Fruit fly (Drosophila melanogaster) whole organism, embryonic: ENCODE data around the gene CG43120.

Experiments used
- C15 ChIP-seq: fragments of 200-800 bp; sonication (Bioruptor generic); IDR thresholded peaks from 3 replicates; pipeline ENCODE4 v1.3.6; 2022; ENCODE audit warnings: missing biosample characterization, missing genetic modification characterization
- CG1024 ChIP-seq: fragments of 200-800 bp; sonication (Bioruptor generic); IDR thresholded peaks from 2 replicates; pipeline ENCODE4 v1.3.6; 2022; ENCODE audit warnings: missing biosample characterization, missing genetic modification characterization
- CG10543 ChIP-seq: fragments of 200-800 bp; sonication (Bioruptor generic); optimal IDR thresholded peaks from 3 replicates; lab custom pipeline; 2017; ENCODE audit warnings: missing biosample characterization, mild to moderate bottlenecking, missing genetic modification characterization, moderate library complexity
- CG10979 ChIP-seq: fragments of 200-800 bp; sonication (Bioruptor generic); optimal IDR thresholded peaks from 2 replicates; lab custom pipeline; 2018; ENCODE audit warnings: missing biosample characterization, mild to moderate bottlenecking, missing genetic modification characterization, moderate library complexity
- CG11247 ChIP-seq: fragments of 200-800 bp; sonication (Bioruptor generic); IDR thresholded peaks from 2 replicates; pipeline ENCODE4 v1.3.6; 2022; ENCODE audit warnings: missing biosample characterization, missing genetic modification characterization
- CG12769 ChIP-seq: fragments of 200-800 bp; sonication (Bioruptor generic); optimal IDR thresholded peaks from 2 replicates; lab custom pipeline; 2019; ENCODE audit warnings: missing biosample characterization, mild to moderate bottlenecking, missing genetic modification characterization, moderate library complexity
- CG13624 ChIP-seq: fragments of 200-800 bp; sonication (Bioruptor generic); optimal IDR thresholded peaks from 2 replicates; lab custom pipeline; 2016; ENCODE audit warnings: missing biosample characterization, missing genetic modification characterization
- CG13775 ChIP-seq: fragments of 200-800 bp; sonication (Bioruptor generic); optimal IDR thresholded peaks from 3 replicates; lab custom pipeline; 2017; ENCODE audit warnings: missing biosample characterization, mild to moderate bottlenecking, missing genetic modification characterization
- CG15479 ChIP-seq: fragments of 200-800 bp; sonication (Bioruptor generic); optimal IDR thresholded peaks from 3 replicates; lab custom pipeline; 2019; ENCODE audit warnings: missing biosample characterization, mild to moderate bottlenecking, missing genetic modification characterization, moderate library complexity
- CG16813 ChIP-seq: fragments of 200-800 bp; sonication (Bioruptor generic); IDR thresholded peaks from 3 replicates; pipeline ENCODE4 v1.3.6; 2022; ENCODE audit warnings: missing biosample characterization, missing genetic modification characterization; ENCODE audit not compliant: partially characterized antibody
- CG2678 ChIP-seq: fragments of 200-800 bp; sonication (Bioruptor generic); optimal IDR thresholded peaks from 3 replicates; lab custom pipeline; 2019; ENCODE audit warnings: missing biosample characterization, mild to moderate bottlenecking, missing genetic modification characterization, moderate library complexity
- CG30020 ChIP-seq: fragments of 200-800 bp; optimal IDR thresholded peaks from 2 replicates; lab custom pipeline; 2019; ENCODE audit warnings: missing biosample characterization, mild to moderate bottlenecking, missing genetic modification characterization, moderate library complexity
- CG3995 ChIP-seq: fragments of 200-800 bp; sonication (Bioruptor generic); optimal IDR thresholded peaks from 3 replicates; lab custom pipeline; 2016; ENCODE audit warnings: missing biosample characterization, missing genetic modification characterization
- CG4328 ChIP-seq: fragments of 200-800 bp; sonication (Bioruptor generic); optimal IDR thresholded peaks from 3 replicates; lab custom pipeline; 2017; ENCODE audit warnings: missing biosample characterization, missing genetic modification reagents, missing genetic modification characterization
- CG7271 ChIP-seq: fragments of 200-800 bp; sonication (Bioruptor generic); optimal IDR thresholded peaks from 2 replicates; lab custom pipeline; 2018; ENCODE audit warnings: missing biosample characterization, mild to moderate bottlenecking, missing genetic modification characterization, moderate library complexity
- CG8388 ChIP-seq: fragments of 200-800 bp; sonication (Bioruptor generic); optimal IDR thresholded peaks from 2 replicates; lab custom pipeline; 2019; ENCODE audit warnings: missing biosample characterization, mild to moderate bottlenecking, missing genetic modification characterization, moderate library complexity
- CG8765 ChIP-seq: fragments of 200-800 bp; sonication (Bioruptor generic); IDR thresholded peaks from 2 replicates; pipeline ENCODE4 v1.3.6; 2022; ENCODE audit warnings: missing biosample characterization, missing genetic modification characterization
- CoRest ChIP-seq: fragments of 200-800 bp; sonication (Bioruptor generic); optimal IDR thresholded peaks from 3 replicates; lab custom pipeline; 2018; ENCODE audit warnings: missing biosample characterization, mild to moderate bottlenecking, missing genetic modification characterization, moderate library complexity
- Fer3 ChIP-seq: fragments of 200-800 bp; sonication (Bioruptor generic); optimal IDR thresholded peaks from 2 replicates; lab custom pipeline; 2018; ENCODE audit warnings: missing biosample characterization, mild to moderate bottlenecking, missing genetic modification characterization, moderate library complexity
- Gug ChIP-seq: fragments of 200-800 bp; sonication (Bioruptor generic); IDR thresholded peaks from 4 replicates; pipeline ENCODE4 v1.3.6; 2022; ENCODE audit warnings: missing biosample characterization, missing genetic modification characterization
- H2.0 ChIP-seq: fragments of 200-800 bp; sonication (Bioruptor generic); IDR thresholded peaks from 2 replicates; pipeline ENCODE4 v1.3.6; 2022; ENCODE audit warnings: missing biosample characterization, missing genetic modification characterization
- HLH3B ChIP-seq: fragments of 200-800 bp; sonication (Bioruptor generic); IDR thresholded peaks from 2 replicates; pipeline ENCODE4 v1.3.6; 2022; ENCODE audit warnings: missing biosample characterization, missing genetic modification characterization
- Hey ChIP-seq: fragments of 200-800 bp; sonication (Bioruptor generic); optimal IDR thresholded peaks from 3 replicates; lab custom pipeline; 2018; ENCODE audit warnings: missing biosample characterization, mild to moderate bottlenecking, missing genetic modification characterization
- Lpt ChIP-seq: fragments of >200 bp; optimal IDR thresholded peaks from 2 replicates; lab custom pipeline; 2018; ENCODE audit warnings: missing biosample characterization, missing genetic modification characterization
- Meics ChIP-seq: fragments of 200-800 bp; sonication (Bioruptor generic); optimal IDR thresholded peaks from 2 replicates; lab custom pipeline; 2017; ENCODE audit warnings: missing biosample characterization, mild to moderate bottlenecking, missing genetic modification characterization
- Nf-YB ChIP-seq: fragments of 200-800 bp; sonication (Bioruptor generic); optimal IDR thresholded peaks from 3 replicates; lab custom pipeline; 2019; ENCODE audit warnings: missing biosample characterization, mild to moderate bottlenecking, missing genetic modification characterization, moderate library complexity
- Nf-YC ChIP-seq: fragments of 200-800 bp; optimal IDR thresholded peaks from 3 replicates; lab custom pipeline; 2019; ENCODE audit warnings: missing biosample characterization, mild to moderate bottlenecking, missing genetic modification characterization, moderate library complexity
- Poxn ChIP-seq: fragments of 200-800 bp; sonication (Bioruptor generic); IDR thresholded peaks from 2 replicates; pipeline ENCODE4 v1.3.6; 2022; ENCODE audit warnings: missing biosample characterization, missing genetic modification characterization
- Ptx1 ChIP-seq: fragments of 200-800 bp; sonication (Bioruptor generic); IDR thresholded peaks from 2 replicates; pipeline ENCODE4 v1.3.6; 2022; ENCODE audit warnings: missing biosample characterization, missing genetic modification characterization
- ash1 ChIP-seq: fragments of 200-800 bp; sonication (Bioruptor generic); optimal IDR thresholded peaks from 2 replicates; lab custom pipeline; 2018; ENCODE audit warnings: missing biosample characterization, mild to moderate bottlenecking, missing genetic modification characterization
- az2 ChIP-seq: fragments of 200-800 bp; sonication (Bioruptor generic); optimal IDR thresholded peaks from 3 replicates; lab custom pipeline; 2016; ENCODE audit warnings: missing biosample characterization, missing genetic modification characterization
- bcd ChIP-seq: fragments of 200-800 bp; sonication (Bioruptor generic); optimal IDR thresholded peaks from 2 replicates; lab custom pipeline; 2017; ENCODE audit warnings: missing biosample characterization, mild to moderate bottlenecking, missing genetic modification characterization
- cg ChIP-seq: fragments of 200-800 bp; sonication (Bioruptor generic); optimal IDR thresholded peaks from 3 replicates; lab custom pipeline; 2019; ENCODE audit warnings: missing biosample characterization, mild to moderate bottlenecking, missing genetic modification characterization, moderate library complexity
- crc ChIP-seq: fragments of 200-800 bp; sonication (Bioruptor generic); optimal IDR thresholded peaks from 2 replicates; lab custom pipeline; 2016; ENCODE audit warnings: missing biosample characterization, missing genetic modification characterization
- crp ChIP-seq, 2 experiments: fragments of 200-800 bp; sonication (Bioruptor generic); optimal IDR thresholded peaks; 2 replicates in 1 of 2; 3 replicates in 1 of 2; lab custom pipeline; 2017; ENCODE audit warnings: missing biosample characterization in 2 of 2, missing genetic modification characterization in 2 of 2, mild to moderate bottlenecking in 1 of 2, moderate library complexity in 1 of 2
- dati ChIP-seq: fragments of 200-800 bp; sonication (Bioruptor generic); IDR thresholded peaks from 2 replicates; pipeline ENCODE4 v1.3.6; 2022; ENCODE audit warnings: missing biosample characterization, missing genetic modification characterization
- dpn ChIP-seq, 2 experiments: fragments of 200-800 bp; sonication (Bioruptor generic); optimal IDR thresholded peaks; 3 replicates each; lab custom pipeline; 2016; ENCODE audit warnings: missing biosample characterization in 2 of 2, missing genetic modification characterization in 2 of 2
- hbn ChIP-seq: fragments of 200-800 bp; sonication (Bioruptor generic); IDR thresholded peaks from 2 replicates; pipeline ENCODE4 v1.3.6; 2022; ENCODE audit warnings: missing biosample characterization, missing genetic modification characterization; ENCODE audit not compliant: partially characterized antibody
- jumu ChIP-seq: fragments of 200-800 bp; sonication (Bioruptor generic); optimal IDR thresholded peaks from 3 replicates; lab custom pipeline; 2016; ENCODE audit warnings: missing biosample characterization, missing genetic modification characterization
- luna ChIP-seq: fragments of 200-800 bp; sonication (Bioruptor generic); optimal IDR thresholded peaks from 2 replicates; lab custom pipeline; 2016; ENCODE audit warnings: missing biosample characterization, missing genetic modification characterization
- odd ChIP-seq: fragments of 200-800 bp; sonication (Bioruptor generic); optimal IDR thresholded peaks from 2 replicates; lab custom pipeline; 2017; ENCODE audit warnings: missing biosample characterization, mild to moderate bottlenecking, missing genetic modification characterization
- psq ChIP-seq: fragments of 200-800 bp; sonication (Bioruptor generic); optimal IDR thresholded peaks from 2 replicates; lab custom pipeline; 2017; ENCODE audit warnings: missing biosample characterization, missing genetic modification characterization
- salm ChIP-seq: fragments of 200-800 bp; sonication (Bioruptor generic); optimal IDR thresholded peaks from 2 replicates; lab custom pipeline; 2018; ENCODE audit warnings: missing biosample characterization, mild to moderate bottlenecking, missing genetic modification characterization
- seq ChIP-seq: fragments of 200-800 bp; sonication (Bioruptor generic); IDR thresholded peaks from 2 replicates; pipeline ENCODE4 v1.3.6; 2022; ENCODE audit warnings: missing biosample characterization, missing genetic modification characterization
- sisA ChIP-seq: fragments of 200-800 bp; sonication (Bioruptor generic); IDR thresholded peaks from 2 replicates; pipeline ENCODE4 v1.3.6; 2022; ENCODE audit warnings: missing biosample characterization, missing genetic modification characterization
- sr ChIP-seq: fragments of 200-800 bp; sonication (Bioruptor generic); IDR thresholded peaks from 3 replicates; pipeline ENCODE4 v1.3.6; 2022; ENCODE audit warnings: missing biosample characterization, missing genetic modification characterization
- stc ChIP-seq: fragments of 200-800 bp; sonication (Bioruptor generic); IDR thresholded peaks from 2 replicates; pipeline ENCODE4 v1.3.6; 2022; ENCODE audit warnings: missing biosample characterization, missing genetic modification characterization
- tap ChIP-seq: fragments of 200-800 bp; optimal IDR thresholded peaks from 3 replicates; lab custom pipeline; 2019; ENCODE audit warnings: missing biosample characterization, mild to moderate bottlenecking, missing genetic modification characterization, moderate library complexity
- trh ChIP-seq: fragments of 200-800 bp; sonication (Bioruptor generic); optimal IDR thresholded peaks from 2 replicates; lab custom pipeline; 2016; ENCODE audit warnings: missing biosample characterization, missing genetic modification characterization
- usp ChIP-seq: fragments of >200 bp; optimal IDR thresholded peaks from 2 replicates; lab custom pipeline; 2017; ENCODE audit warnings: missing biosample characterization, missing genetic modification characterization
- wor ChIP-seq: fragments of 200-800 bp; sonication (Bioruptor generic); IDR thresholded peaks from 2 replicates; pipeline ENCODE4 v1.3.6; 2022; ENCODE audit warnings: missing biosample characterization, missing genetic modification characterization
- zfh1 ChIP-seq: fragments of 200-800 bp; sonication (Bioruptor generic); IDR thresholded peaks from 3 replicates; pipeline ENCODE4 v1.3.6; 2022; ENCODE audit warnings: missing biosample characterization, missing genetic modification characterization

CG43120 gene

dm6 chr3L:14338886-14339285, 42.8 kb upstream of the CG43120 start (continued):
- TF ChIP-seq CG10543 (no peak), H2.0 (GFP tag; lab: Robert Waterston, UW) (peak; percentile 65), seq (peak; percentile 49; the same call in 1 of the 2 replicates), Lpt (GFP tag; lab: Kevin White, UChicago) (no peak), CG12769 (peak; percentile 72), ash1 (no peak), Nf-YB (GFP tag; lab: Kevin White, UChicago) (no peak), bcd (GFP tag; lab: Kevin White, UChicago) (peak; percentile 60), CG3995 (GFP tag; lab: Kevin White, UChicago) (peak; percentile 13), sisA (peak; percentile 71; the same call in 1 of the 2 replicates), cg (GFP tag; lab: Kevin White, UChicago) (no peak), CoRest (tag; lab: Kevin White, UChicago) (peak; percentile 53), CG13775 (GFP tag; lab: Kevin White, UChicago) (peak; percentile 36), CG13624 (peak; percentile 42), hbn (GFP tag; lab: Robert Waterston, UW) (no peak), dpn (GFP tag; optimal IDR thresholded peaks at IDR 0.05; lab: Kevin White, UChicago) (peak; percentile 73 to 76), CG8388 (peak; percentile 66), CG1024 (no peak), CG4328 (GFP tag; lab: Kevin White, UChicago) (no peak), Gug (GFP tag; lab: Robert Waterston, UW) (peak; percentile 13; the same call in 1 of the 4 replicates), sr (GFP tag; lab: Robert Waterston, UW) (no peak), CG2678 (tag; lab: Kevin White, UChicago) (peak; percentile 66), CG10979 (tag; lab: Kevin White, UChicago) (peak; percentile 68), Fer3 (tag; lab: Kevin White, UChicago) (peak; percentile 41), Ptx1 (GFP tag; lab: Robert Waterston, UW) (peak; percentile 56), CG16813 (GFP tag; lab: Robert Waterston, UW) (no peak), dati (GFP tag; lab: Robert Waterston, UW) (no peak), CG11247 (GFP tag; lab: Robert Waterston, UW) (no peak), CG30020 (tag; lab: Kevin White, UChicago) (no peak), salm (tag; lab: Kevin White, UChicago) (peak; percentile 1), crp (GFP tag; optimal IDR thresholded peaks at IDR 0.05; lab: Kevin White, UChicago) (no peak), stc (GFP tag; lab: Robert Waterston, UW) (peak; percentile 28; the same call in 1 of the 2 replicates), psq (GFP tag; lab: Kevin White, UChicago) (no peak), Nf-YC (no peak), jumu (GFP tag; lab: Kevin White, UChicago) (peak; percentile 77), Hey (tag; lab: Kevin White, UChicago) (no peak), usp (GFP tag; lab: Kevin White, UChicago) (no peak), luna (GFP tag; lab: Kevin White, UChicago) (no peak), Poxn (GFP tag; lab: Robert Waterston, UW) (no peak), crc (GFP tag; lab: Kevin White, UChicago) (peak; percentile 47), HLH3B (GFP tag; lab: Robert Waterston, UW) (peak; percentile 57), Meics (GFP tag; lab: Kevin White, UChicago) (peak; percentile 50), zfh1 (GFP tag; lab: Robert Waterston, UW) (peak; percentile 78), trh (GFP tag; lab: Kevin White, UChicago) (no peak), wor (GFP tag; lab: Robert Waterston, UW) (0 out of 2 replicates have a peak, but pooled peaks have one; percentile 23), C15 (GFP tag; lab: Robert Waterston, UW) (no peak), CG8765 (GFP tag; lab: Robert Waterston, UW) (peak; percentile 89), CG7271 (tag; lab: Kevin White, UChicago) (peak; percentile 27), odd (no peak), tap (tag; lab: Kevin White, UChicago) (peak; percentile 34), az2 (GFP tag; lab: Kevin White, UChicago) (peak; percentile 71), CG15479 (GFP tag; lab: Kevin White, UChicago) (peak; percentile 32)
